Fruit fly (Drosophila melanogaster) whole organism, embryonic: ENCODE data around the gene zen2.
A peak's percentile ranks its signal among the peaks of the same experiment; 100 is the strongest.

Experiments
- B-H2 ChIP-seq: fragments of 200-800 bp; sonication (Bioruptor generic); optimal IDR thresholded peaks from 2 replicates; lab custom pipeline; 2018; ENCODE audit warnings: missing biosample characterization, mild to moderate bottlenecking, missing genetic modification characterization
- Bdp1 ChIP-seq: fragments of 200-800 bp; sonication (Bioruptor generic); optimal IDR thresholded peaks from 3 replicates; lab custom pipeline; 2016; ENCODE audit warnings: missing biosample characterization, missing genetic modification characterization
- CG11504 ChIP-seq: fragments of 200-800 bp; sonication (Bioruptor generic); optimal IDR thresholded peaks from 3 replicates; lab custom pipeline; 2019; ENCODE audit warnings: missing biosample characterization, mild to moderate bottlenecking, missing genetic modification characterization, moderate library complexity
- CG12155 ChIP-seq: fragments of 200-800 bp; sonication (Bioruptor generic); optimal IDR thresholded peaks from 3 replicates; lab custom pipeline; 2016; ENCODE audit warnings: missing biosample characterization, missing genetic modification characterization
- CG13894 ChIP-seq: fragments of 200-800 bp; sonication (Bioruptor generic); optimal IDR thresholded peaks from 3 replicates; lab custom pipeline; 2018; ENCODE audit warnings: missing biosample characterization, mild to moderate bottlenecking, missing genetic modification characterization, moderate library complexity
- CG15696 ChIP-seq: fragments of 200-800 bp; sonication (Bioruptor generic); optimal IDR thresholded peaks from 2 replicates; lab custom pipeline; 2019; ENCODE audit warnings: missing biosample characterization, mild to moderate bottlenecking, missing genetic modification characterization, moderate library complexity
- CG1603 ChIP-seq: fragments of 200-800 bp; sonication (Bioruptor generic); optimal IDR thresholded peaks from 2 replicates; lab custom pipeline; 2019; ENCODE audit warnings: missing biosample characterization, mild to moderate bottlenecking, missing genetic modification characterization, moderate library complexity
- CG17361 ChIP-seq: fragments of 200-800 bp; sonication (Bioruptor generic); IDR thresholded peaks from 3 replicates; pipeline ENCODE4 v1.3.6; 2022; ENCODE audit warnings: missing biosample characterization, missing genetic modification characterization
- CG33213 ChIP-seq: fragments of 200-800 bp; sonication (Bioruptor generic); optimal IDR thresholded peaks from 3 replicates; lab custom pipeline; 2016; ENCODE audit warnings: missing biosample characterization, missing genetic modification characterization
- CG3407 ChIP-seq: fragments of 200-800 bp; sonication (Bioruptor generic); optimal IDR thresholded peaks from 2 replicates; lab custom pipeline; 2018; ENCODE audit warnings: missing biosample characterization, mild to moderate bottlenecking, missing genetic modification characterization
- CG5245 ChIP-seq: fragments of 200-800 bp; sonication (Bioruptor generic); optimal IDR thresholded peaks from 3 replicates; lab custom pipeline; 2016; ENCODE audit warnings: missing biosample characterization, missing genetic modification characterization
- CG5953 ChIP-seq: fragments of 200-800 bp; sonication (Bioruptor generic); IDR thresholded peaks from 2 replicates; pipeline ENCODE4 v1.3.6; 2022; ENCODE audit warnings: missing biosample characterization, missing genetic modification characterization
- CG6254 ChIP-seq: fragments of 200-800 bp; sonication (Bioruptor generic); optimal IDR thresholded peaks from 3 replicates; lab custom pipeline; 2017; ENCODE audit warnings: mild to moderate bottlenecking, missing biosample characterization, missing genetic modification reagents, missing genetic modification characterization
- CG8290 ChIP-seq, 3 experiments: fragments of 200-800 bp; sonication (Bioruptor generic); optimal IDR thresholded peaks; 2 replicates each; lab custom pipeline; 2016 to 2019; ENCODE audit warnings: missing biosample characterization in 3 of 3, missing genetic modification characterization in 3 of 3, mild to moderate bottlenecking in 2 of 3, moderate library complexity in 1 of 3
- CG8388 ChIP-seq: fragments of 200-800 bp; sonication (Bioruptor generic); optimal IDR thresholded peaks from 2 replicates; lab custom pipeline; 2019; ENCODE audit warnings: missing biosample characterization, mild to moderate bottlenecking, missing genetic modification characterization, moderate library complexity
- CG8478 ChIP-seq: fragments of >200 bp; optimal IDR thresholded peaks from 2 replicates; lab custom pipeline; 2018
- CG9609 ChIP-seq: fragments of 200-800 bp; sonication (Bioruptor generic); optimal IDR thresholded peaks from 3 replicates; lab custom pipeline; 2016; ENCODE audit warnings: missing biosample characterization, missing genetic modification characterization
- CTCF ChIP-seq: fragments of 200-800 bp; sonication (Bioruptor generic); optimal IDR thresholded peaks from 2 replicates; lab custom pipeline; 2017; ENCODE audit warnings: missing biosample characterization, mild to moderate bottlenecking, missing genetic modification characterization, moderate library complexity
- D ChIP-seq, 2 experiments: fragments of 200-800 bp in 1 of 2; fragments of >200 bp in 1 of 2; sonication (Bioruptor generic) in 1 of 2; optimal IDR thresholded peaks; 2 replicates in 1 of 2; 3 replicates in 1 of 2; lab custom pipeline; 2017; ENCODE audit warnings: mild to moderate bottlenecking in 1 of 2, missing biosample characterization in 1 of 2, missing genetic modification characterization in 1 of 2, missing genetic modification reagents in 1 of 2
- Dfd ChIP-seq, 2 experiments: fragments of >200 bp; optimal IDR thresholded peaks; 2 replicates each; lab custom pipeline; 2017; ENCODE audit warnings: missing biosample characterization in 2 of 2, missing genetic modification characterization in 2 of 2
- Doc3 ChIP-seq: fragments of 200-800 bp; sonication (Bioruptor generic); IDR thresholded peaks from 3 replicates; pipeline ENCODE4 v1.3.6; 2022; ENCODE audit warnings: missing biosample characterization, missing genetic modification characterization; ENCODE audit not compliant: partially characterized antibody
- Eip74EF ChIP-seq, 2 experiments: fragments of 200-800 bp in 1 of 2; fragments of >200 bp in 1 of 2; sonication (Bioruptor generic) in 1 of 2; optimal IDR thresholded peaks; 2 replicates each; lab custom pipeline; 2017 to 2019; ENCODE audit warnings: missing biosample characterization in 2 of 2, missing genetic modification characterization in 2 of 2, mild to moderate bottlenecking in 1 of 2, moderate library complexity in 1 of 2
- Fer3 ChIP-seq: fragments of 200-800 bp; sonication (Bioruptor generic); optimal IDR thresholded peaks from 2 replicates; lab custom pipeline; 2018; ENCODE audit warnings: missing biosample characterization, mild to moderate bottlenecking, missing genetic modification characterization, moderate library complexity
- HLH54F ChIP-seq: fragments of 200-800 bp; sonication (Bioruptor generic); optimal IDR thresholded peaks from 3 replicates; lab custom pipeline; 2016; ENCODE audit warnings: missing biosample characterization, missing genetic modification characterization
- Hey ChIP-seq: fragments of 200-800 bp; sonication (Bioruptor generic); optimal IDR thresholded peaks from 3 replicates; lab custom pipeline; 2018; ENCODE audit warnings: missing biosample characterization, mild to moderate bottlenecking, missing genetic modification characterization
- HmgD ChIP-seq: fragments of 200-800 bp; sonication (Bioruptor generic); optimal IDR thresholded peaks from 3 replicates; lab custom pipeline; 2016; ENCODE audit warnings: missing biosample characterization, missing genetic modification characterization
- Myb ChIP-seq: fragments of 200-800 bp; sonication (Bioruptor generic); optimal IDR thresholded peaks from 2 replicates; lab custom pipeline; 2016; ENCODE audit warnings: missing biosample characterization, missing genetic modification characterization
- Oli ChIP-seq: fragments of 200-800 bp; sonication (Bioruptor generic); optimal IDR thresholded peaks from 2 replicates; lab custom pipeline; 2018; ENCODE audit warnings: missing biosample characterization, mild to moderate bottlenecking, missing genetic modification characterization, moderate library complexity
- Scr ChIP-seq: fragments of 200-800 bp; sonication (Bioruptor generic); IDR thresholded peaks from 2 replicates; pipeline ENCODE4 v1.3.6; 2022; ENCODE audit warnings: missing biosample characterization, missing genetic modification characterization; ENCODE audit not compliant: partially characterized antibody
- TFAM ChIP-seq: fragments of 200-800 bp; sonication (Bioruptor generic); optimal IDR thresholded peaks from 2 replicates; lab custom pipeline; 2017; ENCODE audit warnings: missing biosample characterization, missing genetic modification characterization, inconsistent platforms
- Taf1 ChIP-seq: fragments of 200-800 bp; sonication (Bioruptor generic); IDR thresholded peaks from 2 replicates; pipeline ENCODE4 v1.3.6; 2022; ENCODE audit warnings: missing biosample characterization, missing genetic modification characterization
- Vsx1 ChIP-seq: fragments of 200-800 bp; sonication (Bioruptor generic); optimal IDR thresholded peaks from 2 replicates; lab custom pipeline; 2017; ENCODE audit warnings: missing biosample characterization, mild to moderate bottlenecking, missing genetic modification characterization, missing genetic modification reagents
- abd-A ChIP-seq: fragments of 200-800 bp; sonication (Bioruptor generic); optimal IDR thresholded peaks from 3 replicates; lab custom pipeline; 2019; ENCODE audit warnings: missing biosample characterization, mild to moderate bottlenecking, missing genetic modification characterization, moderate library complexity
- bbx ChIP-seq: fragments of 200-800 bp; sonication (Bioruptor generic); IDR thresholded peaks from 2 replicates; pipeline ENCODE4 v1.3.6; 2022; ENCODE audit warnings: missing biosample characterization, missing genetic modification characterization; ENCODE audit not compliant: partially characterized antibody
- crol ChIP-seq: fragments of 200-800 bp; sonication (Bioruptor generic); IDR thresholded peaks from 2 replicates; pipeline ENCODE4 v1.3.6; 2022; ENCODE audit warnings: missing biosample characterization, missing genetic modification characterization
- en ChIP-seq: fragments of 200-800 bp; sonication (Bioruptor generic); optimal IDR thresholded peaks from 2 replicates; lab custom pipeline; 2016; ENCODE audit warnings: missing biosample characterization, missing genetic modification characterization
- fu2 ChIP-seq: fragments of 200-800 bp; sonication (Bioruptor generic); optimal IDR thresholded peaks from 2 replicates; lab custom pipeline; 2016; ENCODE audit warnings: missing biosample characterization, missing genetic modification characterization
- grn ChIP-seq: fragments of 200-800 bp; sonication (Bioruptor generic); optimal IDR thresholded peaks from 3 replicates; lab custom pipeline; 2017; ENCODE audit warnings: missing biosample characterization, missing genetic modification characterization
- lilli ChIP-seq: fragments of 200-800 bp; sonication (Bioruptor generic); optimal IDR thresholded peaks from 3 replicates; lab custom pipeline; 2016; ENCODE audit warnings: missing biosample characterization, missing genetic modification characterization
- lov ChIP-seq, 2 experiments: fragments of 200-800 bp in 1 of 2; fragments of >200 bp in 1 of 2; sonication (Bioruptor generic) in 1 of 2; IDR thresholded peaks in 1 of 2; optimal IDR thresholded peaks in 1 of 2; 2 replicates in 1 of 2; 3 replicates in 1 of 2; pipeline versions ENCODE4 v1.3.6 to Lab custom; 2017 to 2022; ENCODE audit warnings: missing biosample characterization in 1 of 2, missing genetic modification characterization in 1 of 2
- nerfin-1 ChIP-seq: fragments of 200-800 bp; sonication (Bioruptor generic); optimal IDR thresholded peaks from 3 replicates; lab custom pipeline; 2019; ENCODE audit warnings: missing biosample characterization, mild to moderate bottlenecking, missing genetic modification characterization, moderate library complexity
- otp ChIP-seq: fragments of 200-800 bp; sonication (Bioruptor generic); IDR thresholded peaks from 3 replicates; pipeline ENCODE4, ENCODE4 v1.3.6; 2022; ENCODE audit warnings: missing biosample characterization, missing genetic modification characterization
- peb ChIP-seq: fragments of 200-800 bp; sonication (Bioruptor generic); IDR thresholded peaks from 2 replicates; pipeline ENCODE4 v1.3.6; 2022; ENCODE audit warnings: missing biosample characterization, missing genetic modification characterization
- pita ChIP-seq: fragments of 200-800 bp; sonication (Bioruptor generic); optimal IDR thresholded peaks from 2 replicates; lab custom pipeline; 2017; ENCODE audit warnings: missing biosample characterization, mild to moderate bottlenecking, missing genetic modification characterization
- sd ChIP-seq: fragments of 200-800 bp; sonication (Bioruptor generic); optimal IDR thresholded peaks from 3 replicates; lab custom pipeline; 2018; ENCODE audit warnings: missing biosample characterization, mild to moderate bottlenecking, missing genetic modification characterization, moderate library complexity
- sug ChIP-seq: fragments of 200-800 bp; optimal IDR thresholded peaks from 2 replicates; lab custom pipeline; 2019; ENCODE audit warnings: missing biosample characterization, mild to moderate bottlenecking, missing genetic modification characterization, moderate library complexity
- zen2 ChIP-seq: fragments of 200-800 bp; sonication (Bioruptor generic); IDR thresholded peaks from 3 replicates; pipeline ENCODE4 v1.3.6; 2022; ENCODE audit warnings: missing biosample characterization, missing genetic modification characterization; ENCODE audit not compliant: partially characterized antibody

The zen2 gene

dm6 chr3R:6780004-6780403 is 36.1 kb upstream of the zen2 start (continued):
- TF ChIP-seq zen2 = no peak
- TF ChIP-seq lilli (GFP tag; lab: Kevin White, UChicago) = no peak
- TF ChIP-seq CTCF (GFP tag; lab: Kevin White, UChicago) = peak; percentile 76
- TF ChIP-seq Taf1 (GFP tag; lab: Robert Waterston, UW) = no peak
- no peak for TF ChIP-seq fu2 (GFP tag; lab: Kevin White, UChicago)
- TF ChIP-seq Doc3 = no peak
- no peak for TF ChIP-seq en
- TF ChIP-seq TFAM = no peak
- TF ChIP-seq Dfd (GFP tag; optimal IDR thresholded peaks at IDR 0.05; lab: Kevin White, UChicago) = peak in 1 of 2 experiments; percentile 10
- no peak for TF ChIP-seq CG5245
- no peak for TF ChIP-seq nerfin-1 (tag; lab: Kevin White, UChicago)
- TF ChIP-seq Fer3 (tag; lab: Kevin White, UChicago) = no peak
- no peak for TF ChIP-seq peb
- no peak for TF ChIP-seq otp (GFP tag; lab: Robert Waterston, UW)
- TF ChIP-seq HLH54F = no peak
- TF ChIP-seq sug = no peak
- TF ChIP-seq CG12155 (GFP tag; lab: Kevin White, UChicago) = no peak
- peak; percentile 40 for TF ChIP-seq HmgD (GFP tag; lab: Kevin White, UChicago)
- TF ChIP-seq CG17361 = no peak

- TF ChIP-seq abd-A (tag; lab: Kevin White, UChicago) (peak; percentile 84), CG8388 (GFP tag; lab: Kevin White, UChicago) (no peak), CG9609 (no peak), CG3407 (GFP tag; lab: Kevin White, UChicago) (no peak), sd (tag; lab: Kevin White, UChicago) (no peak), CG13894 (tag; lab: Kevin White, UChicago) (peak; percentile 82), CG15696 (tag; lab: Kevin White, UChicago) (no peak), Bdp1 (GFP tag; lab: Kevin White, UChicago) (no peak), Eip74EF (GFP tag; optimal IDR thresholded peaks at IDR 0.05; lab: Kevin White, UChicago) (no peak)
Observed at dm6 chr3R:6776797-6777196, 32.9 kb upstream of the zen2 start.

dm6 chr3R:6771797-6772196 is 27.9 kb upstream of the zen2 start:
- TF ChIP-seq Oli (tag; lab: Kevin White, UChicago) (no peak), crol (GFP tag; lab: Robert Waterston, UW) (peak; percentile 38; the same call in 1 of the 2 replicates), Scr (0 out of 2 replicates have a peak, but pooled peaks have one; percentile 25), CG8478 (lab: Kevin White, UChicago) (no peak), abd-A (tag; lab: Kevin White, UChicago) (peak; percentile 91), grn (no peak), CG11504 (peak; percentile 49), CG33213 (GFP tag; lab: Kevin White, UChicago) (no peak)
- TF ChIP-seq, all 482 proteins: peak for 4

dm6 chr3R:6768256-6768655 is 24.3 kb upstream of the zen2 start:
- TF ChIP-seq CG6254 (GFP tag; lab: Kevin White, UChicago) (no peak), bbx (GFP tag; lab: Robert Waterston, UW) (peak; percentile 25; the same call in 1 of the 2 replicates), B-H2 (GFP tag; lab: Kevin White, UChicago) (no peak), Hey (tag; lab: Kevin White, UChicago) (no peak), CG5953 (GFP tag; lab: Robert Waterston, UW) (no peak), lov (optimal IDR thresholded peaks at IDR 0.05; lab: Kevin White, UChicago) (no peak), lov (GFP tag; IDR thresholded peaks at IDR 0.05; lab: Robert Waterston, UW) (no peak), Vsx1 (GFP tag; lab: Kevin White, UChicago) (peak; percentile 5), D (optimal IDR thresholded peaks at IDR 0.05; lab: Kevin White, UChicago) (no peak), D (GFP tag; optimal IDR thresholded peaks at IDR 0.05; lab: Kevin White, UChicago) (no peak), CG1603 (tag; lab: Kevin White, UChicago) (peak; percentile 30), Myb (GFP tag; lab: Kevin White, UChicago) (peak; percentile 22), Dfd (GFP tag; optimal IDR thresholded peaks at IDR 0.05; lab: Kevin White, UChicago) (peak in 1 of 2 experiments; percentile 87), CG8290 (GFP tag; optimal IDR thresholded peaks at IDR 0.05; lab: Kevin White, UChicago) (peak; percentile 35), CG8290 (tag; optimal IDR thresholded peaks at IDR 0.05; lab: Kevin White, UChicago) (peak in 1 of 2 experiments; percentile 44), pita (peak; percentile 5)
